Worm (Caenorhabditis elegans): ENCODE measurements around the gene str-149.

str-149 gene

ce11 chrV:16535172-16535571 is 38.1 kb upstream of the str-149 start, which contains the start of gene Y32B12B.8:
Gene Y32B12B.8, plus strand, starts transcription at chrV:16535472.
- no peak for TF ChIP-seq pax-1 (tag; optimal IDR thresholded peaks at IDR 0.05)

ce11 chrV:16536701-16537100 is 36.6 kb upstream of the str-149 start, which contains the start of gene Y32B12B.1:
Gene Y32B12B.1, plus strand, starts transcription at chrV:16537001.
- TF ChIP-seq zip-5 (tag; optimal IDR thresholded peaks at IDR 0.05), result no peak
- no peak for TF ChIP-seq pha-2 (tag; optimal IDR thresholded peaks at IDR 0.05)
- no peak for TF ChIP-seq pha-4 (tag; optimal IDR thresholded peaks at IDR 0.05)
- no peak for TF ChIP-seq fkh-6 (tag; optimal IDR thresholded peaks at IDR 0.05)
- TF ChIP-seq ets-4 (tag; optimal IDR thresholded peaks at IDR 0.05), result no peak
- no peak for TF ChIP-seq ceh-2 (tag; optimal IDR thresholded peaks at IDR 0.05)
- TF ChIP-seq T23F11.4 (GFP tag; optimal IDR thresholded peaks at IDR 0.05), result no peak
- no peak for TF ChIP-seq K02D7.2 (tag; optimal IDR thresholded peaks at IDR 0.05)
- no peak for TF ChIP-seq pax-1 (tag; optimal IDR thresholded peaks at IDR 0.05)
- TF ChIP-seq tbx-7 (tag; optimal IDR thresholded peaks at IDR 0.05), result no peak
- TF ChIP-seq hlh-8 (tag; optimal IDR thresholded peaks at IDR 0.05), result no peak
- TF ChIP-seq sdc-2 (tag; optimal IDR thresholded peaks at IDR 0.05), result no peak
- no peak for TF ChIP-seq ceh-24 (tag; optimal IDR thresholded peaks at IDR 0.05)
- no peak for TF ChIP-seq unc-42 (tag; optimal IDR thresholded peaks at IDR 0.05)
- TF ChIP-seq pag-3 (tag; optimal IDR thresholded peaks at IDR 0.05; ENCODE audit: borderline replicate concordance), result no peak
- TF ChIP-seq elt-4 (tag; optimal IDR thresholded peaks at IDR 0.05), result no peak
- TF ChIP-seq npax-4 (tag; optimal IDR thresholded peaks at IDR 0.05), result no peak
- TF ChIP-seq rnt-1 (tag; optimal IDR thresholded peaks at IDR 0.05), result no peak
- no peak for TF ChIP-seq madf-2 (tag; optimal IDR thresholded peaks at IDR 0.05)
- no peak for TF ChIP-seq ceh-30 (tag; optimal IDR thresholded peaks at IDR 0.05)

- TF ChIP-seq ets-4 (tag; optimal IDR thresholded peaks at IDR 0.05) (peak; percentile 1), ceh-2 (tag; optimal IDR thresholded peaks at IDR 0.05) (peak; percentile 1), unc-42 (tag; optimal IDR thresholded peaks at IDR 0.05) (peak; percentile 28), ceh-31 (tag; optimal IDR thresholded peaks at IDR 0.05) (peak; percentile 25), C08G9.2 (tag; optimal IDR thresholded peaks at IDR 0.05) (peak; percentile 31), tbx-7 (tag; optimal IDR thresholded peaks at IDR 0.05) (peak; percentile 7), fkh-6 (tag; optimal IDR thresholded peaks at IDR 0.05) (no peak), lin-11 (tag; optimal IDR thresholded peaks at IDR 0.05) (no peak), sox-2 (GFP tag; IDR thresholded peaks at IDR 0.05) (no peak)
Observed at ce11 chrV:16537908-16538446, 35.3 kb upstream of the str-149 start, which contains the start of gene Y32B12B.2. Gene Y32B12B.2, plus strand, starts transcription at chrV:16538396.

- TF ChIP-seq gmeb-2 (tag; optimal IDR thresholded peaks at IDR 0.05), result no peak
- no peak for TF ChIP-seq unc-3 (GFP tag; conservative IDR thresholded peaks at IDR 0.05)
- no peak for TF ChIP-seq unc-3 (tag; optimal IDR thresholded peaks at IDR 0.05)
- TF ChIP-seq nfya-1 (tag; optimal IDR thresholded peaks at IDR 0.05), result peak; percentile 83
- TF ChIP-seq pag-3 (tag; optimal IDR thresholded peaks at IDR 0.05; ENCODE audit: borderline replicate concordance), result no peak
- TF ChIP-seq fkh-10 (GFP tag; optimal IDR thresholded peaks at IDR 0.05), result no peak
- TF ChIP-seq unc-86 (tag; optimal IDR thresholded peaks at IDR 0.05), result no peak
Observed at ce11 chrV:16539666-16540065, 33.6 kb upstream of the str-149 start.

ce11 chrV:16540657-16541056 is 32.6 kb upstream of the str-149 start:
- TF ChIP-seq pag-3 (tag; optimal IDR thresholded peaks at IDR 0.05; ENCODE audit: borderline replicate concordance), result no peak
- TF ChIP-seq ceh-45 (GFP tag; IDR thresholded peaks at IDR 0.05), result no peak
- peak; percentile 77 for TF ChIP-seq nfya-1 (tag; optimal IDR thresholded peaks at IDR 0.05)
- no peak for TF ChIP-seq gmeb-2 (tag; optimal IDR thresholded peaks at IDR 0.05)
- no peak for TF ChIP-seq lim-6 (tag; optimal IDR thresholded peaks at IDR 0.05)
- no peak for TF ChIP-seq pax-1 (tag; optimal IDR thresholded peaks at IDR 0.05)
- no peak for TF ChIP-seq unc-86 (tag; optimal IDR thresholded peaks at IDR 0.05)
- TF ChIP-seq ceh-31 (tag; optimal IDR thresholded peaks at IDR 0.05), result no peak

- no peak for TF ChIP-seq ceh-24 (tag; optimal IDR thresholded peaks at IDR 0.05)
- no peak for TF ChIP-seq ttx-3 (tag; optimal IDR thresholded peaks at IDR 0.05)
- TF ChIP-seq C08G9.2 (tag; optimal IDR thresholded peaks at IDR 0.05), result no peak
- no peak for TF ChIP-seq sdc-2 (tag; optimal IDR thresholded peaks at IDR 0.05)
- TF ChIP-seq ceh-6 (GFP tag; optimal IDR thresholded peaks at IDR 0.05), result no peak
- no peak for TF ChIP-seq hlh-15 (tag; optimal IDR thresholded peaks at IDR 0.05)
- no peak for TF ChIP-seq rnt-1 (tag; optimal IDR thresholded peaks at IDR 0.05)
- no peak for TF ChIP-seq pat-9 (tag; optimal IDR thresholded peaks at IDR 0.05)
- TF ChIP-seq unc-55 (GFP tag; optimal IDR thresholded peaks at IDR 0.05), result no peak
- no peak for TF ChIP-seq ceh-30 (tag; optimal IDR thresholded peaks at IDR 0.05)
- TF ChIP-seq hlh-30 (tag; optimal IDR thresholded peaks at IDR 0.05; ENCODE audit: insufficient read depth), result no peak
- no peak for TF ChIP-seq ceh-31 (tag; optimal IDR thresholded peaks at IDR 0.05)
- no peak for TF ChIP-seq ceh-48 (tag; optimal IDR thresholded peaks at IDR 0.05)
- TF ChIP-seq hlh-13 (GFP tag; optimal IDR thresholded peaks at IDR 0.05), result no peak
- no peak for TF ChIP-seq madf-2 (tag; optimal IDR thresholded peaks at IDR 0.05)
- no peak for TF ChIP-seq K09A11.1 (tag; optimal IDR thresholded peaks at IDR 0.05; ENCODE audit: insufficient read depth)
Observed at ce11 chrV:16550680-16551079, 22.6 kb upstream of the str-149 start, which contains the start of gene srbc-65. Gene srbc-65, plus strand, starts transcription at chrV:16550980.

Measured in whole organism, late embryonic.